Worm (Caenorhabditis elegans) whole organism, L4 larva: ENCODE measurements around the gene W02D7.5.

ENCODE experiments used
- D1046.2 ChIP-seq: fragments of 200-800 bp; sonication (Bioruptor generic); IDR thresholded peaks from 2 replicates; pipeline ENCODE4 v1.3.6; 2022; ENCODE audit warnings: missing genetic modification characterization, missing compliant biosample characterization
- F26F4.8 ChIP-seq: fragments of 200-800 bp; sonication (Bioruptor generic); conservative IDR thresholded peaks from 2 replicates; pipeline ENCODE4 v1.3.6; 2022; ENCODE audit warnings: missing genetic modification characterization, missing compliant biosample characterization
- F44E2.7 ChIP-seq: fragments of 200-800 bp; sonication (Bioruptor generic); IDR thresholded peaks from 2 replicates; pipeline ENCODE4 v2.1.2; 2022; ENCODE audit warnings: missing genetic modification characterization, missing compliant biosample characterization
- T26A8.4 ChIP-seq: fragments of 200-800 bp; sonication (Bioruptor generic); IDR thresholded peaks from 2 replicates; pipeline ENCODE4 v1.3.6; 2022; ENCODE audit warnings: missing genetic modification characterization, missing compliant biosample characterization
- Y5F2A.4 ChIP-seq: fragments of 200-800 bp; sonication (Bioruptor generic); optimal IDR thresholded peaks from 2 replicates; lab custom pipeline; 2018; ENCODE audit warnings: mild to moderate bottlenecking, missing genetic modification characterization, missing compliant biosample characterization
- Y75B8A.6 ChIP-seq: fragments of 200-800 bp; sonication (Bioruptor generic); IDR thresholded peaks from 2 replicates; pipeline ENCODE4 v1.3.6; 2022; ENCODE audit warnings: missing genetic modification reagents, missing genetic modification characterization, missing compliant biosample characterization
- ZK337.2 ChIP-seq: fragments of 200-800 bp; sonication (Bioruptor generic); IDR thresholded peaks from 2 replicates; pipeline ENCODE4 v1.3.6; 2022; ENCODE audit warnings: missing genetic modification reagents, missing genetic modification characterization, missing compliant biosample characterization
- ZK546.5 ChIP-seq, 2 experiments: sonication (generic microtip); optimal IDR thresholded peaks; 2 replicates each; lab custom pipeline; 2017; ENCODE audit warnings: missing biosample characterization in 2 of 2, missing genetic modification characterization in 2 of 2
- aha-1 ChIP-seq: fragments of 150-350 bp; peaks from one replicate; lab custom pipeline; 2014; ENCODE audit warnings: missing biosample characterization, missing genetic modification characterization
- aly-2 ChIP-seq: sonication (generic microtip); optimal IDR thresholded peaks from 2 replicates; lab custom pipeline; 2018; ENCODE audit warnings: missing biosample characterization, missing genetic modification characterization
- attf-4 ChIP-seq: sonication (generic microtip); optimal IDR thresholded peaks from 3 replicates; lab custom pipeline; 2017; ENCODE audit warnings: missing biosample characterization, missing genetic modification characterization
- ceh-32 ChIP-seq: sonication (generic microtip); optimal IDR thresholded peaks from 2 replicates; lab custom pipeline; 2016; ENCODE audit warnings: mild to moderate bottlenecking, missing genetic modification characterization, missing compliant biosample characterization; ENCODE audit not compliant: poor library complexity
- ceh-62 ChIP-seq: sonication (generic microtip); optimal IDR thresholded peaks from 2 replicates; lab custom pipeline; 2017; ENCODE audit warnings: missing biosample characterization, missing genetic modification characterization
- ctbp-1 ChIP-seq: fragments of 200-800 bp; sonication (Bioruptor generic); IDR thresholded peaks from 2 replicates; pipeline ENCODE4 v1.3.6; 2022; ENCODE audit warnings: missing genetic modification reagents, missing genetic modification characterization, missing compliant biosample characterization
- daf-16 ChIP-seq, 3 experiments: sonication (generic microtip); optimal IDR thresholded peaks; 2 replicates each; lab custom pipeline; 2016 to 2017; ENCODE audit warnings: missing genetic modification characterization in 3 of 3, missing genetic modification reagents in 3 of 3, mild to moderate bottlenecking in 2 of 3, missing compliant biosample characterization in 2 of 3, missing biosample characterization in 1 of 3, moderate library complexity in 1 of 3
- daf-8 ChIP-seq: fragments of 200-800 bp; sonication (Bioruptor generic); IDR thresholded peaks from 2 replicates; pipeline ENCODE4 v1.3.6; 2022; ENCODE audit warnings: missing genetic modification characterization, missing compliant biosample characterization
- dmd-6 ChIP-seq: fragments of 200-800 bp; sonication (Bioruptor generic); IDR thresholded peaks from 2 replicates; pipeline ENCODE4 v1.3.6; 2022; ENCODE audit warnings: missing genetic modification reagents, missing genetic modification characterization, missing compliant biosample characterization
- dpl-1 ChIP-seq: fragments of 150-350 bp; optimal IDR thresholded peaks from 2 replicates; lab custom pipeline; 2014; ENCODE audit warnings: missing biosample characterization, missing genetic modification reagents, missing genetic modification characterization
- dve-1 ChIP-seq: sonication (generic microtip); optimal IDR thresholded peaks from 2 replicates; lab custom pipeline; 2017; ENCODE audit warnings: antibody characterized with exemption, mild to moderate bottlenecking, missing genetic modification characterization, missing compliant biosample characterization; ENCODE audit not compliant: insufficient read depth
- egl-43 ChIP-seq: fragments of 200-800 bp; sonication (Bioruptor generic); IDR thresholded peaks from 2 replicates; pipeline ENCODE4 v1.3.6; 2022; ENCODE audit warnings: missing genetic modification reagents, missing genetic modification characterization, missing compliant biosample characterization
- fos-1 ChIP-seq: fragments of 150-350 bp; optimal IDR thresholded peaks from 2 replicates; lab custom pipeline; 2014; ENCODE audit warnings: missing biosample characterization, missing genetic modification characterization
- hif-1 ChIP-seq, 2 experiments: sonication (generic microtip); optimal IDR thresholded peaks; 2 replicates each; lab custom pipeline; 2016 to 2017; ENCODE audit warnings: missing compliant biosample characterization in 2 of 2, missing genetic modification characterization in 2 of 2, missing genetic modification reagents in 2 of 2, missing genotype in 2 of 2, mild to moderate bottlenecking in 1 of 2
- hlh-30 ChIP-seq: sonication (generic microtip); optimal IDR thresholded peaks from 2 replicates; lab custom pipeline; 2017; ENCODE audit warnings: antibody characterized with exemption, mild to moderate bottlenecking, missing genetic modification characterization, missing compliant biosample characterization; ENCODE audit not compliant: insufficient read depth
- jun-1 ChIP-seq: fragments of 150-350 bp; optimal IDR thresholded peaks from 2 replicates; lab custom pipeline; 2014; ENCODE audit warnings: missing biosample characterization, missing genetic modification reagents, missing genetic modification characterization
- lin-1 ChIP-seq: fragments of 200-800 bp; sonication (Bioruptor generic); IDR thresholded peaks from 2 replicates; pipeline ENCODE4 v1.3.6; 2022; ENCODE audit warnings: missing genetic modification reagents, missing genetic modification characterization, missing compliant biosample characterization
- lin-29 ChIP-seq: fragments of 200-800 bp; sonication (Bioruptor generic); IDR thresholded peaks from 2 replicates; pipeline ENCODE4 v1.3.6; 2022; ENCODE audit warnings: missing genetic modification reagents, missing genetic modification characterization, missing compliant biosample characterization
- lsy-2 ChIP-seq, 2 experiments: fragments of 150-350 bp in 1 of 2; sonication (generic microtip) in 1 of 2; optimal IDR thresholded peaks; 2 replicates each; lab custom pipeline; 2014 to 2017; ENCODE audit warnings: missing biosample characterization in 2 of 2, missing genetic modification characterization in 2 of 2
- madf-5 ChIP-seq, 2 experiments: fragments of 200-800 bp; sonication (Bioruptor generic); IDR thresholded peaks; 2 replicates each; pipeline ENCODE4 v1.3.6; 2022; ENCODE audit warnings: missing compliant biosample characterization in 2 of 2, missing genetic modification characterization in 2 of 2
- mep-1 ChIP-seq: fragments of 150-350 bp; sonication (generic microtip); optimal IDR thresholded peaks from 3 replicates; lab custom pipeline; 2014; ENCODE audit warnings: missing biosample characterization, missing genetic modification characterization
- mes-2 ChIP-seq: sonication (generic microtip); optimal IDR thresholded peaks from 2 replicates; lab custom pipeline; 2016; ENCODE audit warnings: missing genotype, mild to moderate bottlenecking, missing genetic modification characterization, missing compliant biosample characterization; ENCODE audit not compliant: poor library complexity, severe bottlenecking
- mxl-3 ChIP-seq: fragments of 200-800 bp; sonication (Bioruptor generic); optimal IDR thresholded peaks from 2 replicates; lab custom pipeline; 2018; ENCODE audit warnings: mild to moderate bottlenecking, missing genetic modification characterization, missing compliant biosample characterization
- nhr-10 ChIP-seq: fragments of 150-350 bp; optimal IDR thresholded peaks from 2 replicates; lab custom pipeline; 2014; ENCODE audit warnings: missing biosample characterization, missing genetic modification characterization
- nhr-102 ChIP-seq: sonication (generic microtip); optimal IDR thresholded peaks from 2 replicates; lab custom pipeline; 2016; ENCODE audit warnings: mild to moderate bottlenecking, missing genetic modification characterization, moderate library complexity, missing compliant biosample characterization
- nhr-11 ChIP-seq: fragments of 150-350 bp; optimal IDR thresholded peaks from 2 replicates; lab custom pipeline; 2014; ENCODE audit warnings: missing biosample characterization, missing genetic modification characterization
- nhr-111 ChIP-seq: fragments of 200-800 bp; sonication (Bioruptor generic); optimal IDR thresholded peaks from 2 replicates; lab custom pipeline; 2018; ENCODE audit warnings: mild to moderate bottlenecking, missing genetic modification characterization, missing compliant biosample characterization
- nhr-6 ChIP-seq: fragments of 150-350 bp; optimal IDR thresholded peaks from 2 replicates; lab custom pipeline; 2014; ENCODE audit warnings: missing biosample characterization, missing genetic modification characterization
- nhr-77 ChIP-seq: fragments of 150-350 bp; optimal IDR thresholded peaks from 2 replicates; lab custom pipeline; 2014; ENCODE audit warnings: missing biosample characterization, missing genetic modification characterization
- pha-4 ChIP-seq, 2 experiments: fragments of 150-350 bp in 1 of 2; fragments of 200-800 bp in 1 of 2; sonication (Bioruptor generic) in 1 of 2; IDR thresholded peaks in 1 of 2; optimal IDR thresholded peaks in 1 of 2; 2 replicates each; pipeline versions ENCODE4 v1.3.6 to Lab custom; 2014 to 2022; ENCODE audit warnings: missing genetic modification characterization in 2 of 2, missing genetic modification reagents in 2 of 2, missing biosample characterization in 1 of 2, missing compliant biosample characterization in 1 of 2
- php-3 ChIP-seq: fragments of 200-800 bp; sonication (Bioruptor generic); IDR thresholded peaks from 2 replicates; pipeline ENCODE4 v1.3.6; 2022; ENCODE audit warnings: missing genetic modification reagents, missing genetic modification characterization, missing compliant biosample characterization
- rbr-2 ChIP-seq: sonication (generic microtip); optimal IDR thresholded peaks from 2 replicates; lab custom pipeline; 2016; ENCODE audit warnings: missing genotype, missing genetic modification characterization, missing compliant biosample characterization
- saeg-2 ChIP-seq: fragments of 200-800 bp; sonication (Bioruptor generic); IDR thresholded peaks from 2 replicates; pipeline ENCODE4 v1.3.6; 2022; ENCODE audit warnings: missing genetic modification reagents, missing genetic modification characterization, missing compliant biosample characterization
- set-16 ChIP-seq: fragments of 200-800 bp; sonication (Bioruptor generic); IDR thresholded peaks from 2 replicates; pipeline ENCODE4 v1.3.6; 2022; ENCODE audit warnings: missing genetic modification reagents, missing genetic modification characterization, missing compliant biosample characterization
- snpc-4 ChIP-seq: fragments of 150-350 bp; optimal IDR thresholded peaks from 2 replicates; lab custom pipeline; 2014; ENCODE audit warnings: missing biosample characterization, missing genetic modification characterization
- spr-3 ChIP-seq: fragments of 200-800 bp; sonication (Bioruptor generic); optimal IDR thresholded peaks from 2 replicates; lab custom pipeline; 2018; ENCODE audit warnings: mild to moderate bottlenecking, missing genetic modification characterization, missing compliant biosample characterization
- zag-1 ChIP-seq: fragments of 150-350 bp; optimal IDR thresholded peaks from 2 replicates; lab custom pipeline; 2014; ENCODE audit warnings: missing biosample characterization, missing genetic modification characterization
- zfp-2 ChIP-seq: sonication (generic microtip); optimal IDR thresholded peaks from 2 replicates; lab custom pipeline; 2016; ENCODE audit warnings: mild to moderate bottlenecking, missing genetic modification characterization, missing compliant biosample characterization
- zfp-3 ChIP-seq: fragments of 200-800 bp; sonication (Bioruptor generic); conservative IDR thresholded peaks from 2 replicates; pipeline ENCODE4 v1.3.6; 2022; ENCODE audit warnings: missing genetic modification reagents, missing genetic modification characterization, missing compliant biosample characterization
- zip-11 ChIP-seq: fragments of 200-800 bp; sonication (Bioruptor generic); IDR thresholded peaks from 2 replicates; pipeline ENCODE4 v1.3.6; 2022; ENCODE audit warnings: missing genetic modification characterization, missing compliant biosample characterization
- zip-2 ChIP-seq: fragments of 150-350 bp; optimal IDR thresholded peaks from 2 replicates; lab custom pipeline; 2014; ENCODE audit warnings: missing biosample characterization, missing genetic modification characterization

W02D7.5 gene

DNA sequence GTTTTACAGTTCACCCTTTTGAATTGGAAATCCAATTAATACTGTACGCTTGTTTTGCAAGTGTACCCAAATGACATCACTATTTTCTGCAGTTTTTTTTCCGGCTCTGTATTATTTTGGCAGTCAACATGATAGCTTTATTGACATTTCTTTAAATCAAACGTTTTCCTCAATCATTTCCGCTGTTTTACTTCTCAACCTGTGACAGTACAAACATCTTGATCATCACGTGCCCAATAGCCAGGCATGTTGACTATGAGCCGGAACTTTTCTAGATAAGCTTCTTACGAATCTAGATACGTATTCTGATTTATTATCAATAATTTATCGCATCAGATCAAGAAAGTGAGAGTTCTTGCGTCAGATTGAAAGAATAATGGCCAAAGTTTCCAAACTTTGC is 29.2 kb downstream of the W02D7.5 start (continued):
- TF ChIP-seq ZK337.2 (GFP tag; lab: Robert Waterston, UW) (no peak), jun-1 (tag; lab: Kevin White, UChicago) (no peak), hlh-30 (peak; percentile 47), Y75B8A.6 (GFP tag; lab: Robert Waterston, UW) (no peak), lin-1 (GFP tag; lab: Robert Waterston, UW) (peak; percentile 84), lin-29 (GFP tag; lab: Robert Waterston, UW) (no peak), D1046.2 (GFP tag; lab: Robert Waterston, UW) (no peak), dmd-6 (GFP tag; lab: Robert Waterston, UW) (peak; percentile 84), pha-4 (GFP tag; IDR thresholded peaks at IDR 0.05; lab: Robert Waterston, UW) (peak; percentile 29; the same call in 1 of the 2 replicates), pha-4 (tag; optimal IDR thresholded peaks at IDR 0.05; lab: Kevin White, UChicago) (no peak), madf-5 (GFP tag; IDR thresholded peaks at IDR 0.05; lab: Robert Waterston, UW) (no peak), daf-8 (GFP tag; lab: Robert Waterston, UW) (no peak), php-3 (GFP tag; lab: Robert Waterston, UW) (peak; percentile 50; the same call in 1 of the 2 replicates), snpc-4 (no peak), hif-1 (tag; optimal IDR thresholded peaks at IDR 0.05; lab: Kevin White, UChicago) (peak in 1 of 2 experiments; percentile 19)
- TF ChIP-seq, all 104 proteins: peak for 12

DNA sequence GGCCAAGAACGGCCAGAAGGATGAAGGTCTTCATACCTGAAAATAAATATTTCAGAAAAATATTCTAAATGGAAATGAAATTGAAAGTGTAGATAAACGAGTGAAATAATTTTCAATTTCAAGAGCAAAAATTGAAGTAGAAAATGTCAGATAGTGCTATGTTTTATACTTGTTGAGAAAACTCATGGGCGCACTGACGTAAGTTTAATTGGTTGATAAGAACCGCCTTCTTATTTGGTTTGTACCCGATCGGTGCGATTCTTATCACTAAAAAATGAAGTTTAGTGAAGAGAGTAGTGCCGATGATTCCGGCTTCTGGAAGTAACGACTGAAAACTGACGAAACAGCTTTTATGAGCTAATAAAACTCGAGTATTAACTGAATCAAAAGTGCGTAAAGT is 30.1 kb downstream of the W02D7.5 start, which contains the start of the genes asp-6 and asp-12:
Gene asp-6 (minus strand): TSS at position 36 of the 400 bp plus-strand sequence.
Gene asp-12 (plus strand): TSS at position 309 of the 400 bp plus-strand sequence.
- TF ChIP-seq egl-43 (GFP tag; lab: Robert Waterston, UW), result no peak
- no peak for TF ChIP-seq nhr-6
- TF ChIP-seq spr-3 (GFP tag; lab: Kevin White, UChicago), result no peak
- no peak for TF ChIP-seq aha-1 (tag; lab: Kevin White, UChicago)
- no peak for TF ChIP-seq attf-4 (tag; lab: Kevin White, UChicago)
- TF ChIP-seq nhr-77 (tag; lab: Kevin White, UChicago), result peak; percentile 78
- no peak for TF ChIP-seq nhr-11 (tag; lab: Kevin White, UChicago)
- TF ChIP-seq ZK546.5 (tag; optimal IDR thresholded peaks at IDR 0.05; lab: Kevin White, UChicago), result no peak
- TF ChIP-seq nhr-111 (GFP tag; lab: Kevin White, UChicago), result no peak
- no peak for TF ChIP-seq zag-1 (tag; lab: Kevin White, UChicago)
- no peak for TF ChIP-seq daf-16 (GFP tag; optimal IDR thresholded peaks at IDR 0.05; lab: Kevin White, UChicago)
- TF ChIP-seq daf-16 (tag; optimal IDR thresholded peaks at IDR 0.05; lab: Kevin White, UChicago), result peak; percentile 64
- no peak for TF ChIP-seq nhr-10
- TF ChIP-seq zfp-3, result no peak
- TF ChIP-seq dpl-1 (GFP tag; lab: Kevin White, UChicago), result no peak
- no peak for TF ChIP-seq zip-11 (GFP tag; lab: Robert Waterston, UW)
- TF ChIP-seq ctbp-1 (GFP tag; lab: Robert Waterston, UW), result no peak
- TF ChIP-seq T26A8.4 (GFP tag; lab: Robert Waterston, UW), result no peak
- TF ChIP-seq F26F4.8 (GFP tag; lab: Robert Waterston, UW), result no peak
- TF ChIP-seq dve-1 (tag; lab: Kevin White, UChicago), result peak; percentile 59
- TF ChIP-seq fos-1 (tag; lab: Kevin White, UChicago), result no peak
- no peak for TF ChIP-seq zfp-2 (tag; lab: Kevin White, UChicago)
- no peak for TF ChIP-seq ceh-62 (tag; lab: Kevin White, UChicago)
- TF ChIP-seq mep-1 (tag; lab: Kevin White, UChicago), result no peak
- peak; percentile 28 for TF ChIP-seq mes-2
- TF ChIP-seq dmd-6 (GFP tag; lab: Robert Waterston, UW), result peak; percentile 84
- no peak for TF ChIP-seq mxl-3
- TF ChIP-seq aly-2 (tag; lab: Kevin White, UChicago), result no peak
- no peak for TF ChIP-seq rbr-2 (tag; lab: Kevin White, UChicago)
- no peak for TF ChIP-seq Y5F2A.4
- no peak for TF ChIP-seq jun-1 (tag; lab: Kevin White, UChicago)
- no peak for TF ChIP-seq zip-2 (tag; lab: Kevin White, UChicago)
- TF ChIP-seq set-16 (GFP tag; lab: Robert Waterston, UW), result no peak
- no peak for TF ChIP-seq saeg-2
- TF ChIP-seq Y75B8A.6 (GFP tag; lab: Robert Waterston, UW), result 0 out of 2 replicates have a peak, but pooled peaks have one; percentile 6
- TF ChIP-seq lsy-2 (tag; optimal IDR thresholded peaks at IDR 0.05; lab: Kevin White, UChicago), result no peak
- TF ChIP-seq hif-1 (tag; optimal IDR thresholded peaks at IDR 0.05; lab: Kevin White, UChicago), result no peak
- TF ChIP-seq F44E2.7, result no peak
- TF ChIP-seq nhr-102 (tag; lab: Kevin White, UChicago), result no peak
- TF ChIP-seq ceh-32 (tag; lab: Kevin White, UChicago), result no peak
